Worm (Caenorhabditis elegans): Measurements from ENCODE around the gene Y49A10A.2.

ce11 chrX:10393362-10393761, 20.9 kb upstream of the Y49A10A.2 start:
- TF ChIP-seq mls-2 (tag; optimal IDR thresholded peaks at IDR 0.05) (no peak), nhr-2 (tag; optimal IDR thresholded peaks at IDR 0.05) (no peak), M03D4.4 (tag; optimal IDR thresholded peaks at IDR 0.05) (no peak), snpc-4 (tag; optimal IDR thresholded peaks at IDR 0.05) (no peak), pha-4 (tag; optimal IDR thresholded peaks at IDR 0.05) (no peak), nhr-237 (tag; optimal IDR thresholded peaks at IDR 0.05) (no peak), nhr-12 (tag; optimal IDR thresholded peaks at IDR 0.05) (no peak), unc-62 (GFP tag; optimal IDR thresholded peaks at IDR 0.05) (no peak), elt-1 (tag; optimal IDR thresholded peaks at IDR 0.05; ENCODE audit: borderline replicate concordance, insufficient read depth) (no peak), ztf-11 (tag; optimal IDR thresholded peaks at IDR 0.05) (no peak), unc-39 (tag; optimal IDR thresholded peaks at IDR 0.05) (no peak), elt-3 (tag; optimal IDR thresholded peaks at IDR 0.05) (no peak), mab-5 (tag; optimal IDR thresholded peaks at IDR 0.05) (no peak), ces-1 (GFP tag; optimal IDR thresholded peaks at IDR 0.05) (no peak)

Data from whole organism, mixed stage, embryonic.